Worm (Caenorhabditis elegans): Measurements from ENCODE around the gene ins-1.
A peak's percentile ranks its signal among the peaks of the same experiment; 100 is the strongest.

ins-1 gene

DNA sequence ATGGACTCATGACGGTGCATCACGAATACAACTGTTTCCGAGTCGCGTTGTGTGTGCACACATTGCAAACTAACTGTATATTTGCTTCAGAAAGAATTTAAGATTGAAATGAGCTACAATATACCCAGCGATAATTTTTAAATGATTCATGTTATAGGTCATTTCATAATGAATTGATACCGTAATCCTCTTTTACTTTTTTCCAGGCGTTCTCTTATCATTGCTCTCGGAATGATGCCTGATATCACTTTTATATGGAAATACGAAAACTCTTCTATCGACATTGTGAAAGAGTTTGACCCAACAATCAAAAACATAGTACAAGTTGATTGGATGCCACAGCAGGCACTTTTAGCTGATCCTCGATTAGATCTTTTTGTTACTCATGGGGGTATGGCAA is 29.9 kb downstream of the ins-1 start:
- TF ChIP-seq scrt-1 (GFP tag; IDR thresholded peaks at IDR 0.05), result no peak

DNA sequence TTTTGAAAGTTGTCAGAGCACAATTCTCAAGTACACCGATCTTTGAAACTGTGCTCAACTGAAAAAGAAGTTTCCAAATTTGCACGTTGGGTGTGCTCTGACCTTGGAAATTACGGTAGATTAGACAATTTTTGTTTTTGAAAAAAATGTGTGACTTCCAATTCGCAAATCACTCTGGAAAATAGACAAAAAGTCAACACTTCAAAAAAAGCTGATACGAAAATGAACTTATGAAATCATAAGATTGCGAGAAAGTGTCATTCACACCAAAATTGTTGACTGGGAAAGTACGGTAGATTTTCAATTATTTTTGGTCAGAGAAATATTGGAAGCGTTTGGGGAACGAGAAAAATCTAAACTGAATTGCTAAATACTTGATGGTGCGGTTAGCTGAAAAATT is 30.8 kb downstream of the ins-1 start:
- no peak for TF ChIP-seq scrt-1 (GFP tag; IDR thresholded peaks at IDR 0.05)
- TF ChIP-seq B0310.2 (tag; optimal IDR thresholded peaks at IDR 0.05), result no peak
- TF ChIP-seq tbx-11 (GFP tag; IDR thresholded peaks at IDR 0.05), result no peak
- TF ChIP-seq ama-1 (optimal IDR thresholded peaks at IDR 0.05), result no peak

DNA sequence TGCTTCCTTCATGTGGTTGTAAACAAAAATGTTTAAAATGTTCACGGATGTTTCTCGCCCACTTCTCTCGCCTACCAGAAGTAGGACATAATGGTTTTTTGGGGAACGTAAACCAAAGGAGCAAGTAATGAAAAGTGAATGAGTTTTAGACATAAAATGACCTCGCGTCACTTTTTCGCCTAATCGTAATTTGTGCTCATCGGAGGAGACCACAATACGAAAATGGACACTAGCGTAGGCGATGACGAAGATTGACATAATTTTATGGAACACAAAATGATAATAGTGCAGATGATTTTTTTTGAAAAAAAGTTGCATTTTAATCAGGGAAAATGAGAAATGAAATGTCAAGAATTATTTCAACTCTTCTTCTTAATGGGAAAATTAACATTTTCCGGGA is 32.2 kb downstream of the ins-1 start:
- TF ChIP-seq ceh-13 (GFP tag; optimal IDR thresholded peaks at IDR 0.05) (no peak), tra-4 (tag; optimal IDR thresholded peaks at IDR 0.05) (no peak), tbx-11 (GFP tag; IDR thresholded peaks at IDR 0.05) (no peak), hmbx-1 (tag; optimal IDR thresholded peaks at IDR 0.05) (no peak), ama-1 (optimal IDR thresholded peaks at IDR 0.05) (no peak), ceh-36 (tag; optimal IDR thresholded peaks at IDR 0.05) (no peak), B0310.2 (tag; optimal IDR thresholded peaks at IDR 0.05) (no peak), ets-7 (tag; optimal IDR thresholded peaks at IDR 0.05) (no peak), aly-1 (tag; optimal IDR thresholded peaks at IDR 0.05) (no peak), hnd-1 (tag; optimal IDR thresholded peaks at IDR 0.05) (no peak), sea-1 (GFP tag; conservative IDR thresholded peaks at IDR 0.05) (no peak), scrt-1 (GFP tag; IDR thresholded peaks at IDR 0.05) (no peak), tbx-37 (GFP tag; conservative IDR thresholded peaks at IDR 0.05) (no peak), flt-1 (GFP tag; IDR thresholded peaks at IDR 0.05) (no peak), F13C5.2 (tag; optimal IDR thresholded peaks at IDR 0.05) (no peak), pes-1 (GFP tag; IDR thresholded peaks at IDR 0.05) (no peak)

DNA sequence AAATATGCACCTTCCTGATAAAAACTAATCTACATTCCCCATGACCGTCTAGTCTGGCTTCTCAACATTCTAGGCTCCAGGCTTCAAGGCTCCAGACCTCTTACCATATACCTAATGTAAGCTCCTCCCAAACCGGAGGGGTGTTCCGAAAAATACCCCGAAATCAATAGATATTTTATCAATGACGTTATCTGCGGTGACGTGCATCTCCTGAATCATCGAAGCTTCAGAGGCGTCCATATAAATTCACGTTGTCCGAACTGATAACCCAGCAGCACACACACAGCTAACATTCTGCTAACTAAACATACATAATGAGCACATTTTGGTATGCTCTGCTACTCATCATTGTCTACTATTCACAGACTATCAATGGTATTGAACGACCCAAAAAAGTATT is 33.0 kb downstream of the ins-1 start, which contains the start of gene ugt-44:
Gene ugt-44, plus strand, starts transcription at position 248 of the 400 bp plus-strand sequence.
- TF ChIP-seq ama-1 (optimal IDR thresholded peaks at IDR 0.05), result no peak

- TF ChIP-seq B0310.2 (tag; optimal IDR thresholded peaks at IDR 0.05), result no peak
- no peak for TF ChIP-seq scrt-1 (GFP tag; IDR thresholded peaks at IDR 0.05)
- TF ChIP-seq F13C5.2 (tag; optimal IDR thresholded peaks at IDR 0.05), result no peak
- TF ChIP-seq hmbx-1 (tag; optimal IDR thresholded peaks at IDR 0.05), result no peak
- TF ChIP-seq hmg-4 (GFP tag; optimal IDR thresholded peaks at IDR 0.05), result no peak
- no peak for TF ChIP-seq hnd-1 (tag; optimal IDR thresholded peaks at IDR 0.05)
- no peak for TF ChIP-seq ceh-13 (GFP tag; optimal IDR thresholded peaks at IDR 0.05)
- no peak for TF ChIP-seq sea-1 (GFP tag; conservative IDR thresholded peaks at IDR 0.05)
- no peak for TF ChIP-seq flt-1 (GFP tag; IDR thresholded peaks at IDR 0.05)
- TF ChIP-seq ets-7 (tag; optimal IDR thresholded peaks at IDR 0.05), result no peak
- TF ChIP-seq aly-1 (tag; optimal IDR thresholded peaks at IDR 0.05), result no peak
- TF ChIP-seq tbx-11 (GFP tag; IDR thresholded peaks at IDR 0.05), result no peak
- TF ChIP-seq ama-1 (optimal IDR thresholded peaks at IDR 0.05), result no peak
- TF ChIP-seq ceh-36 (tag; optimal IDR thresholded peaks at IDR 0.05), result no peak
- TF ChIP-seq tra-4 (tag; optimal IDR thresholded peaks at IDR 0.05), result no peak
These were observed 36.0 kb downstream of the ins-1 start, which contains the start of gene bgnt-1.1 for ce11 chrIV:10472478-10472877. TSS of gene bgnt-1.1 (plus strand) at chrIV:10472778.

ce11 chrIV:10475234-10475633 is 38.7 kb downstream of the ins-1 start:
- TF ChIP-seq B0310.2 (tag; optimal IDR thresholded peaks at IDR 0.05), result no peak
- no peak for TF ChIP-seq ceh-13 (GFP tag; optimal IDR thresholded peaks at IDR 0.05)
- TF ChIP-seq pes-1 (GFP tag; IDR thresholded peaks at IDR 0.05), result no peak
- no peak for TF ChIP-seq aly-1 (tag; optimal IDR thresholded peaks at IDR 0.05)
- TF ChIP-seq scrt-1 (GFP tag; IDR thresholded peaks at IDR 0.05), result no peak
- TF ChIP-seq tbx-11 (GFP tag; IDR thresholded peaks at IDR 0.05), result no peak
- TF ChIP-seq hnd-1 (tag; optimal IDR thresholded peaks at IDR 0.05), result no peak
- no peak for TF ChIP-seq tbx-37 (GFP tag; conservative IDR thresholded peaks at IDR 0.05)
- no peak for TF ChIP-seq ets-7 (tag; optimal IDR thresholded peaks at IDR 0.05)
- no peak for TF ChIP-seq flt-1 (GFP tag; IDR thresholded peaks at IDR 0.05)
- TF ChIP-seq tra-4 (tag; optimal IDR thresholded peaks at IDR 0.05), result no peak

- TF ChIP-seq hmbx-1 (tag; optimal IDR thresholded peaks at IDR 0.05), result no peak
- peak; percentile 36; the same call in 1 of the 2 replicates for TF ChIP-seq tbx-11 (GFP tag; IDR thresholded peaks at IDR 0.05)
These were observed 45.2 kb downstream of the ins-1 start, which contains the start of gene egl-21 for ce11 chrIV:10481695-10482094. TSS of gene egl-21 (minus strand) at chrIV:10481844.

DNA sequence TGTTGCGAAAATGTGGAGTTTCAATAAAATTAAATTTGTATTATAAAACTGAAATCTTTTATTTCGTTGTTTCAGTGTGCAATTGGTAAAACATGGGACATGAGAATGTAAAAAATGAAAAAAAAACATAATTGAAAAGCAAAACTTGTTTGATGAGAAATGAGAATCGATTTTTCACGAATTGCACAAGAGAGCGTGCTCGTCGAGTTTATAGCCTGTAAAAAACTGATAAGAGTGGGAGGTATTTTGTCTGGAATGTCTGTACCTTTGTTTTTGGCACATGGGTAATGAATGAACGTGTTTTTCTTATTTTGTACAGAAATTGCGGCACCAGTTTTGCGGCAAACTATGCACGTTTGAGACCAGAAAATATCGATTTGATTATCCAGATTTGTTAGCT is 46.1 kb downstream of the ins-1 start:
- TF ChIP-seq ets-7 (tag; optimal IDR thresholded peaks at IDR 0.05), result no peak
- TF ChIP-seq aly-1 (tag; optimal IDR thresholded peaks at IDR 0.05), result no peak
- no peak for TF ChIP-seq hmbx-1 (tag; optimal IDR thresholded peaks at IDR 0.05)
- TF ChIP-seq ceh-36 (tag; optimal IDR thresholded peaks at IDR 0.05), result no peak
- no peak for TF ChIP-seq hmg-4 (GFP tag; optimal IDR thresholded peaks at IDR 0.05)
- no peak for TF ChIP-seq pes-1 (GFP tag; IDR thresholded peaks at IDR 0.05)
- no peak for TF ChIP-seq flt-1 (GFP tag; IDR thresholded peaks at IDR 0.05)
- TF ChIP-seq sea-1 (GFP tag; conservative IDR thresholded peaks at IDR 0.05), result no peak
- TF ChIP-seq hnd-1 (tag; optimal IDR thresholded peaks at IDR 0.05), result no peak
- TF ChIP-seq ceh-13 (GFP tag; optimal IDR thresholded peaks at IDR 0.05), result no peak
- no peak for TF ChIP-seq F13C5.2 (tag; optimal IDR thresholded peaks at IDR 0.05)
- TF ChIP-seq tra-4 (tag; optimal IDR thresholded peaks at IDR 0.05), result no peak
- no peak for TF ChIP-seq scrt-1 (GFP tag; IDR thresholded peaks at IDR 0.05)
- TF ChIP-seq ama-1 (optimal IDR thresholded peaks at IDR 0.05), result no peak
- TF ChIP-seq tbx-37 (GFP tag; conservative IDR thresholded peaks at IDR 0.05), result no peak
- no peak for TF ChIP-seq tbx-11 (GFP tag; IDR thresholded peaks at IDR 0.05)
- no peak for TF ChIP-seq B0310.2 (tag; optimal IDR thresholded peaks at IDR 0.05)

DNA sequence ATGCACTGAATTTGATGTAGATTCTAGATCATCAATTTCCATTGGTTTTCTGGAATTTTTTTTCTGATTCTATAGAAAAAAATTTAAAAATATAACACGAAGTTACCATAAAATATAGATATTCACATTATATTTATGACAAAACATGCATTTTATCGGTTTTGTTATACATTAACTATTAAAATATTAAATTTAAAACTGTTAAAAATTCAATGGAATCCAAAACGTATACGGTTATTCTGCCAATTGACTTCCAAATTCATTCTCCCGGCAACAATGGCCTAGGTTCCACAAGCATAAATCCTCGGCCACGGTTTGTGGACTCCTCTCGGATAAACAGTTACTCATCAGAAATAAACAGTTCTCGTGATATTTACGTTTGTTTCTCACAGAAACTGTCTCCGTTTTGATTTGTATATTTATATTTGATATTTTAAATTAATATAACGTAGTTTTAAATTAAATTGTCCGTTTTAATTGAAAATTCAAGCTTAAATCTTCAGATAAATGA is 47.2 kb downstream of the ins-1 start, which contains the start of the genes F01D4.5 and ced-5:
Gene F01D4.5, minus strand, starts transcription at position 51 of the 511 bp plus-strand sequence.
Gene ced-5, plus strand, starts transcription at position 504 of the 511 bp plus-strand sequence.
- TF ChIP-seq flt-1 (GFP tag; IDR thresholded peaks at IDR 0.05), result 0 out of 2 replicates have a peak, but pooled peaks have one; percentile 46
- peak; percentile 86 for TF ChIP-seq tbx-37 (GFP tag; conservative IDR thresholded peaks at IDR 0.05)
- no peak for TF ChIP-seq ceh-13 (GFP tag; optimal IDR thresholded peaks at IDR 0.05)
- peak; percentile 26 for TF ChIP-seq B0310.2 (tag; optimal IDR thresholded peaks at IDR 0.05)
- TF ChIP-seq hnd-1 (tag; optimal IDR thresholded peaks at IDR 0.05), result peak; percentile 24
